Worm (Caenorhabditis elegans) whole organism, L4 larva: ENCODE measurements around the gene egl-17.

Source experiments
- F26F4.8 ChIP-seq: fragments of 200-800 bp; sonication (Bioruptor generic); conservative IDR thresholded peaks from 2 replicates; pipeline ENCODE4 v1.3.6; 2022; ENCODE audit warnings: missing genetic modification characterization, missing compliant biosample characterization
- F49E8.2 ChIP-seq: sonication (generic microtip); optimal IDR thresholded peaks from 2 replicates; lab custom pipeline; 2016; ENCODE audit warnings: missing compliant biosample characterization, mild to moderate bottlenecking, missing genetic modification characterization, borderline replicate concordance
- T26A8.4 ChIP-seq: fragments of 200-800 bp; sonication (Bioruptor generic); IDR thresholded peaks from 2 replicates; pipeline ENCODE4 v1.3.6; 2022; ENCODE audit warnings: missing genetic modification characterization, missing compliant biosample characterization
- Y105C5A.15 ChIP-seq: fragments of 200-800 bp; sonication (Bioruptor generic); IDR thresholded peaks from 2 replicates; pipeline ENCODE4 v1.3.6; 2022; ENCODE audit warnings: missing genetic modification characterization, missing compliant biosample characterization
- Y5F2A.4 ChIP-seq: fragments of 200-800 bp; sonication (Bioruptor generic); optimal IDR thresholded peaks from 2 replicates; lab custom pipeline; 2018; ENCODE audit warnings: mild to moderate bottlenecking, missing genetic modification characterization, missing compliant biosample characterization
- Y75B8A.6 ChIP-seq: fragments of 200-800 bp; sonication (Bioruptor generic); IDR thresholded peaks from 2 replicates; pipeline ENCODE4 v1.3.6; 2022; ENCODE audit warnings: missing genetic modification reagents, missing genetic modification characterization, missing compliant biosample characterization
- ZK337.2 ChIP-seq: fragments of 200-800 bp; sonication (Bioruptor generic); IDR thresholded peaks from 2 replicates; pipeline ENCODE4 v1.3.6; 2022; ENCODE audit warnings: missing genetic modification reagents, missing genetic modification characterization, missing compliant biosample characterization
- aha-1 ChIP-seq: fragments of 150-350 bp; peaks from one replicate; lab custom pipeline; 2014; ENCODE audit warnings: missing biosample characterization, missing genetic modification characterization
- aly-2 ChIP-seq: sonication (generic microtip); optimal IDR thresholded peaks from 2 replicates; lab custom pipeline; 2018; ENCODE audit warnings: missing biosample characterization, missing genetic modification characterization
- ama-1 ChIP-seq: fragments of 150-350 bp; optimal IDR thresholded peaks from 2 replicates; lab custom pipeline; 2014; ENCODE audit warnings: inconsistent platforms, mixed read lengths
- ceh-28 ChIP-seq: fragments of 150-350 bp; optimal IDR thresholded peaks from 2 replicates; lab custom pipeline; 2014; ENCODE audit warnings: missing biosample characterization, missing genetic modification reagents, missing genetic modification characterization
- daf-16 ChIP-seq, 3 experiments: sonication (generic microtip); optimal IDR thresholded peaks; 2 replicates each; lab custom pipeline; 2016 to 2017; ENCODE audit warnings: missing genetic modification characterization in 3 of 3, missing genetic modification reagents in 3 of 3, mild to moderate bottlenecking in 2 of 3, missing compliant biosample characterization in 2 of 3, missing biosample characterization in 1 of 3, moderate library complexity in 1 of 3
- daf-8 ChIP-seq: fragments of 200-800 bp; sonication (Bioruptor generic); IDR thresholded peaks from 2 replicates; pipeline ENCODE4 v1.3.6; 2022; ENCODE audit warnings: missing genetic modification characterization, missing compliant biosample characterization
- dmd-8 ChIP-seq: fragments of 200-800 bp; sonication (Bioruptor generic); IDR thresholded peaks from 2 replicates; pipeline ENCODE4 v1.3.6; 2022; ENCODE audit warnings: missing genetic modification characterization, missing compliant biosample characterization
- duxl-1 ChIP-seq: sonication (generic microtip); optimal IDR thresholded peaks from 2 replicates; lab custom pipeline; 2016; ENCODE audit warnings: mild to moderate bottlenecking, missing genetic modification characterization, moderate library complexity, missing compliant biosample characterization; ENCODE audit not compliant: poor library complexity
- fos-1 ChIP-seq: fragments of 150-350 bp; optimal IDR thresholded peaks from 2 replicates; lab custom pipeline; 2014; ENCODE audit warnings: missing biosample characterization, missing genetic modification characterization
- hif-1 ChIP-seq, 2 experiments: sonication (generic microtip); optimal IDR thresholded peaks; 2 replicates each; lab custom pipeline; 2016 to 2017; ENCODE audit warnings: missing compliant biosample characterization in 2 of 2, missing genetic modification characterization in 2 of 2, missing genetic modification reagents in 2 of 2, missing genotype in 2 of 2, mild to moderate bottlenecking in 1 of 2
- hlh-11 ChIP-seq: fragments of 200-800 bp; sonication (Bioruptor generic); optimal IDR thresholded peaks from 2 replicates; lab custom pipeline; 2018; ENCODE audit warnings: mild to moderate bottlenecking, missing genetic modification characterization, missing compliant biosample characterization
- hlh-30 ChIP-seq: sonication (generic microtip); optimal IDR thresholded peaks from 2 replicates; lab custom pipeline; 2017; ENCODE audit warnings: antibody characterized with exemption, mild to moderate bottlenecking, missing genetic modification characterization, missing compliant biosample characterization; ENCODE audit not compliant: insufficient read depth
- hmg-1.1 ChIP-seq: fragments of 200-800 bp; sonication (Bioruptor generic); IDR thresholded peaks from 2 replicates; pipeline ENCODE4 v1.3.6; 2022; ENCODE audit warnings: missing genetic modification reagents, missing genetic modification characterization, missing compliant biosample characterization
- jun-1 ChIP-seq: fragments of 150-350 bp; optimal IDR thresholded peaks from 2 replicates; lab custom pipeline; 2014; ENCODE audit warnings: missing biosample characterization, missing genetic modification reagents, missing genetic modification characterization
- madf-5 ChIP-seq, 2 experiments: fragments of 200-800 bp; sonication (Bioruptor generic); IDR thresholded peaks; 2 replicates each; pipeline ENCODE4 v1.3.6; 2022; ENCODE audit warnings: missing compliant biosample characterization in 2 of 2, missing genetic modification characterization in 2 of 2
- madf-9 ChIP-seq: fragments of 200-800 bp; sonication (Bioruptor generic); conservative IDR thresholded peaks from 2 replicates; pipeline ENCODE4 v1.3.6; 2022; ENCODE audit warnings: missing genetic modification reagents, missing genetic modification characterization, missing compliant biosample characterization
- nhr-102 ChIP-seq: sonication (generic microtip); optimal IDR thresholded peaks from 2 replicates; lab custom pipeline; 2016; ENCODE audit warnings: mild to moderate bottlenecking, missing genetic modification characterization, moderate library complexity, missing compliant biosample characterization
- nhr-28 ChIP-seq: fragments of 150-350 bp; optimal IDR thresholded peaks from 2 replicates; lab custom pipeline; 2014; ENCODE audit warnings: missing biosample characterization, missing genetic modification characterization
- nhr-42 ChIP-seq: fragments of 200-800 bp; sonication (Bioruptor generic); IDR thresholded peaks from 2 replicates; pipeline ENCODE4 v1.3.6; 2022; ENCODE audit warnings: missing genetic modification characterization, missing compliant biosample characterization
- nhr-6 ChIP-seq: fragments of 150-350 bp; optimal IDR thresholded peaks from 2 replicates; lab custom pipeline; 2014; ENCODE audit warnings: missing biosample characterization, missing genetic modification characterization
- nhr-77 ChIP-seq: fragments of 150-350 bp; optimal IDR thresholded peaks from 2 replicates; lab custom pipeline; 2014; ENCODE audit warnings: missing biosample characterization, missing genetic modification characterization
- php-3 ChIP-seq: fragments of 200-800 bp; sonication (Bioruptor generic); IDR thresholded peaks from 2 replicates; pipeline ENCODE4 v1.3.6; 2022; ENCODE audit warnings: missing genetic modification reagents, missing genetic modification characterization, missing compliant biosample characterization
- pqm-1 ChIP-seq: sonication (generic microtip); optimal IDR thresholded peaks from 2 replicates; lab custom pipeline; 2017; ENCODE audit warnings: missing biosample characterization, missing genetic modification characterization
- sdz-12 ChIP-seq: fragments of 200-800 bp; sonication (Bioruptor generic); optimal IDR thresholded peaks from 2 replicates; lab custom pipeline; 2018; ENCODE audit warnings: mild to moderate bottlenecking, missing genetic modification characterization, missing compliant biosample characterization
- set-16 ChIP-seq: fragments of 200-800 bp; sonication (Bioruptor generic); IDR thresholded peaks from 2 replicates; pipeline ENCODE4 v1.3.6; 2022; ENCODE audit warnings: missing genetic modification reagents, missing genetic modification characterization, missing compliant biosample characterization
- tag-97 ChIP-seq: fragments of 200-800 bp; sonication (Bioruptor generic); IDR thresholded peaks from 2 replicates; pipeline ENCODE4 v1.3.6; 2022; ENCODE audit warnings: missing genetic modification characterization, missing compliant biosample characterization
- unc-62 ChIP-seq, 3 experiments: fragments of 150-350 bp in 1 of 3; sonication (generic microtip); optimal IDR thresholded peaks in 2 of 3; peaks in 1 of 3; 1 replicate in 1 of 3; 2 replicates in 2 of 3; lab custom pipeline; 2014 to 2017; ENCODE audit warnings: missing biosample characterization in 3 of 3, missing genetic modification characterization in 3 of 3, missing genetic modification reagents in 3 of 3, missing genotype in 1 of 3
- zag-1 ChIP-seq: fragments of 150-350 bp; optimal IDR thresholded peaks from 2 replicates; lab custom pipeline; 2014; ENCODE audit warnings: missing biosample characterization, missing genetic modification characterization

The egl-17 gene

ce11 chrX:520881-521280, 31.4 kb downstream of the egl-17 start, which contains the start of gene B0310.3 (continued):
- TF ChIP-seq hmg-1.1 (no peak), ceh-28 (tag; lab: Kevin White, UChicago) (no peak)

DNA sequence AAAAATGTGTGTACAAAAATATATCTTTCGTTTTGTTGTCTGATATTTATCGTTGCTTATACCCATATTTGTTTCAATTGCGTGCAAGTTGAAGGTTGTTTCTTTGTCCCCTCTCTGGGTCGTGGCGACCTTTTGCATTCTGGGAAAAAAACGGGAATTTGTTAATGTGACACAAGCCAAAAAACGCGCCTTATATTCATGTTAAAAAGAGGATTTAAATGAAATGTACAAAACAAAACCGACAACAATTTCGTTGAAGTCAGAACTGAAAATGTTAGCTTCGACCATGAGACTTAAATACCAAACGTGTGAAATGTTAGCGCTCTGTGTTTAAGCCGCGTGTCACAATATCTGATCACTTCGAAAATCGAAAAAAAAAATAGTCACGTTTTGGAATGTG, 35.0 kb downstream of the egl-17 start:
- no peak for TF ChIP-seq dmd-8
- TF ChIP-seq aha-1 = peak; percentile 93
- TF ChIP-seq zag-1 (tag; lab: Kevin White, UChicago) = no peak

- TF ChIP-seq set-16 (GFP tag; lab: Robert Waterston, UW) (no peak), fos-1 (tag; lab: Kevin White, UChicago) (no peak), daf-16 (GFP tag; optimal IDR thresholded peaks at IDR 0.05; lab: Kevin White, UChicago) (no peak), daf-16 (tag; optimal IDR thresholded peaks at IDR 0.05; lab: Kevin White, UChicago) (peak; percentile 30), ama-1 (lab: Kevin White, UChicago) (no peak), pqm-1 (peak; percentile 51), Y75B8A.6 (GFP tag; lab: Robert Waterston, UW) (no peak), madf-5 (GFP tag; IDR thresholded peaks at IDR 0.05; lab: Robert Waterston, UW) (no peak), aly-2 (tag; lab: Kevin White, UChicago) (no peak), nhr-42 (no peak), nhr-77 (no peak), hlh-30 (tag; lab: Kevin White, UChicago) (no peak), hlh-11 (tag; lab: Kevin White, UChicago) (no peak), php-3 (GFP tag; lab: Robert Waterston, UW) (peak; percentile 70), Y5F2A.4 (GFP tag; lab: Kevin White, UChicago) (no peak), F26F4.8 (GFP tag; lab: Robert Waterston, UW) (no peak), hif-1 (tag; optimal IDR thresholded peaks at IDR 0.05; lab: Kevin White, UChicago) (no peak), F49E8.2 (tag; lab: Kevin White, UChicago) (no peak), nhr-28 (tag; lab: Kevin White, UChicago) (peak; percentile 49), daf-8 (GFP tag; lab: Robert Waterston, UW) (no peak), Y105C5A.15 (no peak), jun-1 (tag; lab: Kevin White, UChicago) (no peak), nhr-6 (tag; lab: Kevin White, UChicago) (no peak), tag-97 (GFP tag; lab: Robert Waterston, UW) (no peak), aha-1 (peak; percentile 63), duxl-1 (no peak), nhr-102 (no peak), dmd-8 (no peak), sdz-12 (GFP tag; lab: Kevin White, UChicago) (no peak), madf-9 (GFP tag; lab: Robert Waterston, UW) (no peak)
Measured at ce11 chrX:527663-528062, 38.2 kb downstream of the egl-17 start.

DNA sequence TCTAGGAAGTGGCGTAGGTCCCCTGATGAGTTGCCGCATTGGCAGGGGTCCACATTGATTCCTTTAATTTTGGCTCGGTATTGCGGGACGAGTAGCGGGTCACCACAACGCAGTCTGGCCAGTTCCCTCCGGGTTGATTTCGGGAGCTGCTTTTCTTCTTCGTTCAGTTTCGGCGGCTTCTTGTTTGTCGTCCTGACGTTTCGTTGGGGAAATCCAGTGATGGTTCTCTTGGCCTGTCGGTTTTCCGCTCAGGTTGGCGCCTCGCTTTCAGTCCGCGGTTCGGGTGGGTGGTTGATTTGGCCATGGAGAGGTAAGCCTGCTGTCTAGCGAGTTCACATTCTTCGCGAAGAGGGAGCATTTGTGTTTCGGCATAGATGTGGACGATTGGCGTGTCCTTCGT, 39.3 kb downstream of the egl-17 start:
- no peak for TF ChIP-seq T26A8.4 (GFP tag; lab: Robert Waterston, UW)
- TF ChIP-seq set-16 (GFP tag; lab: Robert Waterston, UW) = peak; percentile 62; the same call in 1 of the 2 replicates
- TF ChIP-seq ZK337.2 (GFP tag; lab: Robert Waterston, UW) = no peak
- TF ChIP-seq, all 104 proteins: peak for 1

DNA sequence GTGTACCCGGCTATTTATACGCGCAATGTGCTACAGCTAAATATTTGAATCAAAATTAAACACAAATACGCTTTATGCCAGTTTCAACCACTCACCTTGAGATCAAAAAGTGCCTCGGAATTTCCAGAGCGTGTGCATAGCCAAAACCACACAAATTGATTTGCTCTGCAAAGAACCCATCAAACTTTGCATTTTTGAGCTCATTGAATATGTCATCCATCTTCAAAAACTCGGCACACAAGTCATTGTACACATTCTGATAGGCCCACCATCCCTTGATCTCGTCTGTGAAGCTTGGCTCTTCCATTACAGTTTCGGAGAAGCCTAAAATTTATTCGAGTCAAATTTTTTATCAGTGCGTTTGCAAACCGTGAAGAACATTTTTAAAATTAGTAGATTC, 39.9 kb downstream of the egl-17 start:
- no peak for TF ChIP-seq nhr-28 (tag; lab: Kevin White, UChicago)
- TF ChIP-seq unc-62 (GFP tag; optimal IDR thresholded peaks at IDR 0.05 in 1 of 2; lab: Kevin White, UChicago) = peak in 1 of 2 experiments; percentile 96
- no peak for TF ChIP-seq unc-62 (tag; optimal IDR thresholded peaks at IDR 0.05; lab: Kevin White, UChicago)
- TF ChIP-seq, all 104 proteins: peak for 1
